Worm (Caenorhabditis elegans): ENCODE data around the gene ins-39.

The ins-39 gene

ce11 chrX:1383546-1383945, 39.3 kb upstream of the ins-39 start:
- TF ChIP-seq nhr-237 (tag; optimal IDR thresholded peaks at IDR 0.05) = no peak
- TF ChIP-seq xbp-1 (tag; optimal IDR thresholded peaks at IDR 0.05) = no peak
- TF ChIP-seq F16B12.6 (tag; optimal IDR thresholded peaks at IDR 0.05) = no peak
- no peak for TF ChIP-seq unc-98 (GFP tag; IDR thresholded peaks at IDR 0.05)
- no peak for TF ChIP-seq dpl-1 (GFP tag; optimal IDR thresholded peaks at IDR 0.05)
- no peak for TF ChIP-seq ets-5 (GFP tag; IDR thresholded peaks at IDR 0.05)
- TF ChIP-seq mdl-1 (tag; optimal IDR thresholded peaks at IDR 0.05) = no peak
- no peak for TF ChIP-seq alr-1 (tag; optimal IDR thresholded peaks at IDR 0.05; ENCODE audit: borderline replicate concordance)
- TF ChIP-seq nhr-19 (GFP tag; conservative IDR thresholded peaks at IDR 0.05) = no peak
- TF ChIP-seq unc-62 (GFP tag; optimal IDR thresholded peaks at IDR 0.05) = no peak
- no peak for TF ChIP-seq fos-1 (tag; optimal IDR thresholded peaks at IDR 0.05)
- TF ChIP-seq sptf-1 (tag; optimal IDR thresholded peaks at IDR 0.05) = no peak
- TF ChIP-seq nhr-77 (tag; optimal IDR thresholded peaks at IDR 0.05) = no peak
- TF ChIP-seq pax-3 (tag; optimal IDR thresholded peaks at IDR 0.05) = no peak
- no peak for TF ChIP-seq ceh-82 (tag; optimal IDR thresholded peaks at IDR 0.05)
- TF ChIP-seq snu-23 (GFP tag; optimal IDR thresholded peaks at IDR 0.05) = no peak
- no peak for TF ChIP-seq swsn-7 (tag; optimal IDR thresholded peaks at IDR 0.05)
- TF ChIP-seq blmp-1 (tag; optimal IDR thresholded peaks at IDR 0.05) = no peak
- TF ChIP-seq ceh-90 (tag; optimal IDR thresholded peaks at IDR 0.05) = no peak

- TF ChIP-seq pax-3 (tag; optimal IDR thresholded peaks at IDR 0.05) = no peak
- no peak for TF ChIP-seq lin-39 (tag; optimal IDR thresholded peaks at IDR 0.05)
- TF ChIP-seq aha-1 (tag; optimal IDR thresholded peaks at IDR 0.05) = no peak
These were observed 37.3 kb upstream of the ins-39 start, which contains the start of gene F56C3.10 for ce11 chrX:1381565-1381964. F56C3.10 (minus strand) TSS chrX:1381665.

DNA sequence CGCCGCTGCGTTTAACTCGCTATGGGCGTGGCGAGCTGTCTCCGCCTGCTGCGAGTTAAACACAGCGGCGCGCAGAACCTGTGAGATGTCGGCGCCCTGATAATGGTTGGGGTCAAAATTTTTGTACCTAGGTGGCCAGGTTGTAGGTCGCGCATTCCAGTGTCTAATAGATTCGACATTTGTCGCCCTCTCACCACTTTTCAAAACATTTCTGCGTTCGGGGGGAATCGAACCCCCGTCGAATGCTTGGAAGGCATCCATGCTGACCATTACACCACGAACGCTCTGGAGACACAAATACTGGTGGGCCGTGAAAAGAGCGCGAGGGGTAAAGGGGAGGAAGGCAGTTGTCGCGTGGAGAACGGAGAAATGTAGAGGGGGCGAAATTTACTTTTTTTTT, 35.2 kb upstream of the ins-39 start:
- TF ChIP-seq F16B12.6 (tag; optimal IDR thresholded peaks at IDR 0.05) = no peak
- TF ChIP-seq lin-13 (GFP tag; optimal IDR thresholded peaks at IDR 0.05) = no peak
- TF ChIP-seq egl-13 (tag; optimal IDR thresholded peaks at IDR 0.05) = no peak
- no peak for TF ChIP-seq pqm-1 (tag; optimal IDR thresholded peaks at IDR 0.05)
- peak; percentile 72 for TF ChIP-seq fkh-10 (GFP tag; optimal IDR thresholded peaks at IDR 0.05)
- no peak for TF ChIP-seq zag-1 (tag; optimal IDR thresholded peaks at IDR 0.05)
- peak in 1 of 3 experiments; percentile 19 for TF ChIP-seq dpl-1 (GFP tag; optimal IDR thresholded peaks at IDR 0.05)
- TF ChIP-seq snpc-4 (tag; optimal IDR thresholded peaks at IDR 0.05) = peak; percentile 69
- no peak for TF ChIP-seq nhr-76 (tag; optimal IDR thresholded peaks at IDR 0.05)
- no peak for TF ChIP-seq lir-3 (tag; optimal IDR thresholded peaks at IDR 0.05; ENCODE audit: poor library complexity)
- no peak for TF ChIP-seq elt-2 (tag; optimal IDR thresholded peaks at IDR 0.05)
- TF ChIP-seq lsy-2 (tag; optimal IDR thresholded peaks at IDR 0.05) = peak; percentile 32 to 39
- peak in 1 of 2 experiments; percentile 62 for TF ChIP-seq lin-35 (GFP tag; optimal IDR thresholded peaks at IDR 0.05)
- TF ChIP-seq unc-86 (tag; optimal IDR thresholded peaks at IDR 0.05) = peak; percentile 17
- peak; percentile 76 for TF ChIP-seq nhr-47 (tag; optimal IDR thresholded peaks at IDR 0.05)
- no peak for TF ChIP-seq unc-62 (GFP tag; optimal IDR thresholded peaks at IDR 0.05)
- no peak for TF ChIP-seq lin-15B (tag; optimal IDR thresholded peaks at IDR 0.05)
- no peak for TF ChIP-seq mef-2 (tag; optimal IDR thresholded peaks at IDR 0.05)
- TF ChIP-seq efl-3 (GFP tag; optimal IDR thresholded peaks at IDR 0.05) = no peak
- TF ChIP-seq ama-1 (optimal IDR thresholded peaks at IDR 0.05) = no peak
- peak; percentile 69 for TF ChIP-seq nhr-90 (tag; optimal IDR thresholded peaks at IDR 0.05; ENCODE audit: poor library complexity)
- TF ChIP-seq skn-1 (tag; optimal IDR thresholded peaks at IDR 0.05) = peak; percentile 81
- no peak for TF ChIP-seq unc-30 (tag; optimal IDR thresholded peaks at IDR 0.05)
- TF ChIP-seq zip-4 (GFP tag; optimal IDR thresholded peaks at IDR 0.05) = no peak
- 0 out of 2 replicates have a peak, but pooled peaks have one; percentile 20 for TF ChIP-seq ceh-88 (GFP tag; IDR thresholded peaks at IDR 0.05)
- TF ChIP-seq pax-3 (tag; optimal IDR thresholded peaks at IDR 0.05) = no peak
- TF ChIP-seq ceh-90 (tag; optimal IDR thresholded peaks at IDR 0.05) = no peak
- no peak for TF ChIP-seq sptf-1 (tag; optimal IDR thresholded peaks at IDR 0.05)
- TF ChIP-seq hpl-2 (GFP tag; optimal IDR thresholded peaks at IDR 0.05) = no peak
- TF ChIP-seq snu-23 (GFP tag; optimal IDR thresholded peaks at IDR 0.05) = peak; percentile 66
- TF ChIP-seq egl-27 (tag; optimal IDR thresholded peaks at IDR 0.05) = no peak
- TF ChIP-seq efl-1 (optimal IDR thresholded peaks at IDR 0.05) = peak; percentile 9 to 24
- TF ChIP-seq efl-1 (GFP tag; optimal IDR thresholded peaks at IDR 0.05 in 1 of 2) = peak in 1 of 2 experiments; percentile 63
- no peak for TF ChIP-seq ztf-4 (tag; optimal IDR thresholded peaks at IDR 0.05)
- TF ChIP-seq dsc-1 (tag; optimal IDR thresholded peaks at IDR 0.05) = peak; percentile 67
- peak; percentile 76 for TF ChIP-seq rnt-1 (tag; optimal IDR thresholded peaks at IDR 0.05)

Measured in whole organism, L1 larva.